Worm (Caenorhabditis elegans): ENCODE data around the gene mbk-1.

Gene mbk-1

DNA sequence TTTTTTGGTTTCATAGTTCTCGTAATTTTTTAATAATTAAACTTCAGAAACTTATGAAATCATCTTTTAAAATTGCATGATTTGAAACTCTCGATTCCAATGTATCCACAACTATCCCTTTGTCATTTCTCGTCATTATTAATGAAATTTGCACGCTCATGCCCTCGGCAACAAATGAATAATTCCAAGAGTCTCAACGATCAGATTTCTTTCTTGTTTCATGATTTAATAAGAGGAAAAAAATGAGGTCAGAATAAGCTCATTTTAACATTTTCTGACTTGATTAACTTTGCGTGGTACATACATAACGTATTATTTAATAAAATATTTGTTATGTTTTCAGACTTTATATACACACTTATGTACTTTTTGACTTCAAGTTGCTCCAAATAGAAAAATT, 14.0 kb upstream of the mbk-1 start:
- TF ChIP-seq ceh-36 (tag; optimal IDR thresholded peaks at IDR 0.05) (no peak), tra-4 (tag; optimal IDR thresholded peaks at IDR 0.05) (no peak), hmg-4 (GFP tag; optimal IDR thresholded peaks at IDR 0.05) (no peak), hmbx-1 (tag; optimal IDR thresholded peaks at IDR 0.05) (no peak), ets-7 (tag; optimal IDR thresholded peaks at IDR 0.05) (no peak), ceh-13 (GFP tag; optimal IDR thresholded peaks at IDR 0.05) (no peak), hnd-1 (tag; optimal IDR thresholded peaks at IDR 0.05) (no peak), scrt-1 (GFP tag; IDR thresholded peaks at IDR 0.05) (no peak), flt-1 (GFP tag; IDR thresholded peaks at IDR 0.05) (no peak), F13C5.2 (tag; optimal IDR thresholded peaks at IDR 0.05) (no peak), aly-1 (tag; optimal IDR thresholded peaks at IDR 0.05) (no peak), B0310.2 (tag; optimal IDR thresholded peaks at IDR 0.05) (no peak), tbx-11 (GFP tag; IDR thresholded peaks at IDR 0.05) (no peak), sea-1 (GFP tag; conservative IDR thresholded peaks at IDR 0.05) (no peak), pes-1 (GFP tag; IDR thresholded peaks at IDR 0.05) (no peak), ama-1 (optimal IDR thresholded peaks at IDR 0.05) (no peak), tbx-37 (GFP tag; conservative IDR thresholded peaks at IDR 0.05) (no peak)

DNA sequence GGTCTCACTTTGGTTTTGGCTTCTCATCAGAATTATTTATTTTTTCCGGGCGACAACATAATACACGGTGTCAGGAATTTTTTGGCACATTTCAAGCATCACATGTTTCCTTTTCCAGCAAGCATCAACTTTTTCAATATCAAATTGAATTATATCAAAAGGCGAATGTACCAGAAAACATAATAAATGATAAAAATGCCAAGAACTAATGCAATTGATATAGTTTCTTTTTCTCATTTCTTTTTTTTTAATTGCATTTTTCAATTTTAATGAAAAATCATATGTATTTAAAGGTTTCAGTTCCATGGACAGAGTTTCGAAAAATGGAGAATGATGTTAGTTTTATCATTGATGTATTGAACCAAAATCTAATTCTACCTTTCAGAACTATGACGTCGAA, 7.2 kb upstream of the mbk-1 start, which contains the start of gene dpf-2:
Gene dpf-2, plus strand, starts transcription at position 301 of the 400 bp plus-strand sequence.
- no peak for TF ChIP-seq B0310.2 (tag; optimal IDR thresholded peaks at IDR 0.05)
- no peak for TF ChIP-seq ceh-13 (GFP tag; optimal IDR thresholded peaks at IDR 0.05)
- TF ChIP-seq sea-1 (GFP tag; conservative IDR thresholded peaks at IDR 0.05): no peak
- TF ChIP-seq hmg-4 (GFP tag; optimal IDR thresholded peaks at IDR 0.05): no peak
- no peak for TF ChIP-seq ets-7 (tag; optimal IDR thresholded peaks at IDR 0.05)
- no peak for TF ChIP-seq tbx-37 (GFP tag; conservative IDR thresholded peaks at IDR 0.05)

ce11 chrX:14828766-14829165, 4.4 kb upstream of the mbk-1 start:
- no peak for TF ChIP-seq ceh-13 (GFP tag; optimal IDR thresholded peaks at IDR 0.05)
- no peak for TF ChIP-seq B0310.2 (tag; optimal IDR thresholded peaks at IDR 0.05)
- no peak for TF ChIP-seq ceh-36 (tag; optimal IDR thresholded peaks at IDR 0.05)
- no peak for TF ChIP-seq ama-1 (optimal IDR thresholded peaks at IDR 0.05)

DNA sequence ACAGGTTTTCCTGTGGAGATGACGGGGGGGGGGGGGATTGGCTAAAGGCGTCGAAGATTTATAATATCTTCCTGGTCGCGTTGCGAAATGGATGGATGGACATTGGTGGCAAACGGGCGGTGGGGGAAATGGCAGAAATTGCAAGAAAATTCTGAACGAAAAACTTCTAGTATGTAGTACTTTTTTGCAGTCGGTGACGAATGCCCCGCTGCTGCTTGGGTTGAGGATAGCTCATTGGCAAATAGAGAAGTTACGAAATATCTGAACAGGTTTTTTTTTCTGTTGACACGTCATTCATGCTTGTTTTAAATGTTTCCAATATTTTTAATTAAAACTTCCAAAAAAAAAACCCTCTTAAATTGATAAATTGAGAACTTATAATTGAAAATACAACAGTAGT, 4.8 kb downstream of the mbk-1 start:
- TF ChIP-seq ets-7 (tag; optimal IDR thresholded peaks at IDR 0.05): no peak

- no peak for TF ChIP-seq ama-1 (optimal IDR thresholded peaks at IDR 0.05)
- TF ChIP-seq hmbx-1 (tag; optimal IDR thresholded peaks at IDR 0.05): no peak
- TF ChIP-seq ceh-13 (GFP tag; optimal IDR thresholded peaks at IDR 0.05): peak; percentile 41
- peak; percentile 18 for TF ChIP-seq ceh-36 (tag; optimal IDR thresholded peaks at IDR 0.05)
- 0 out of 2 replicates have a peak, but pooled peaks have one; percentile 24 for TF ChIP-seq flt-1 (GFP tag; IDR thresholded peaks at IDR 0.05)
- peak; percentile 87 for TF ChIP-seq hmg-4 (GFP tag; optimal IDR thresholded peaks at IDR 0.05)
- peak; percentile 59 for TF ChIP-seq ets-7 (tag; optimal IDR thresholded peaks at IDR 0.05)
- TF ChIP-seq B0310.2 (tag; optimal IDR thresholded peaks at IDR 0.05): peak; percentile 46
- TF ChIP-seq hnd-1 (tag; optimal IDR thresholded peaks at IDR 0.05): no peak
- TF ChIP-seq tbx-11 (GFP tag; IDR thresholded peaks at IDR 0.05): no peak
- TF ChIP-seq tbx-37 (GFP tag; conservative IDR thresholded peaks at IDR 0.05): 0 out of 2 replicates have a peak, but pooled peaks have one; percentile 16
- 0 out of 2 replicates have a peak, but pooled peaks have one; percentile 57 for TF ChIP-seq sea-1 (GFP tag; conservative IDR thresholded peaks at IDR 0.05)
- no peak for TF ChIP-seq tra-4 (tag; optimal IDR thresholded peaks at IDR 0.05)
- peak; percentile 39 for TF ChIP-seq pes-1 (GFP tag; IDR thresholded peaks at IDR 0.05)
- peak; percentile 78 for TF ChIP-seq F13C5.2 (tag; optimal IDR thresholded peaks at IDR 0.05)
- TF ChIP-seq aly-1 (tag; optimal IDR thresholded peaks at IDR 0.05): peak; percentile 42
- no peak for TF ChIP-seq scrt-1 (GFP tag; IDR thresholded peaks at IDR 0.05)
These were observed 5.7 kb downstream of the mbk-1 start, which contains the start of gene epn-1 for ce11 chrX:14818464-14819259. epn-1 (minus strand) TSS chrX:14818514.

ce11 chrX:14816717-14817116, 7.6 kb downstream of the mbk-1 start:
- no peak for TF ChIP-seq hmg-4 (GFP tag; optimal IDR thresholded peaks at IDR 0.05)

- TF ChIP-seq tra-4 (tag; optimal IDR thresholded peaks at IDR 0.05) (no peak), sea-1 (GFP tag; conservative IDR thresholded peaks at IDR 0.05) (no peak), pes-1 (GFP tag; IDR thresholded peaks at IDR 0.05) (no peak), F13C5.2 (tag; optimal IDR thresholded peaks at IDR 0.05) (no peak), tbx-37 (GFP tag; conservative IDR thresholded peaks at IDR 0.05) (no peak), ceh-13 (GFP tag; optimal IDR thresholded peaks at IDR 0.05) (no peak), hmg-4 (GFP tag; optimal IDR thresholded peaks at IDR 0.05) (no peak), flt-1 (GFP tag; IDR thresholded peaks at IDR 0.05) (no peak), ama-1 (optimal IDR thresholded peaks at IDR 0.05) (no peak), scrt-1 (GFP tag; IDR thresholded peaks at IDR 0.05) (no peak), aly-1 (tag; optimal IDR thresholded peaks at IDR 0.05) (no peak), hmbx-1 (tag; optimal IDR thresholded peaks at IDR 0.05) (no peak), ets-7 (tag; optimal IDR thresholded peaks at IDR 0.05) (no peak), tbx-11 (GFP tag; IDR thresholded peaks at IDR 0.05) (no peak), ceh-36 (tag; optimal IDR thresholded peaks at IDR 0.05) (no peak)
These were observed 8.9 kb downstream of the mbk-1 start for ce11 chrX:14815412-14815811.

DNA sequence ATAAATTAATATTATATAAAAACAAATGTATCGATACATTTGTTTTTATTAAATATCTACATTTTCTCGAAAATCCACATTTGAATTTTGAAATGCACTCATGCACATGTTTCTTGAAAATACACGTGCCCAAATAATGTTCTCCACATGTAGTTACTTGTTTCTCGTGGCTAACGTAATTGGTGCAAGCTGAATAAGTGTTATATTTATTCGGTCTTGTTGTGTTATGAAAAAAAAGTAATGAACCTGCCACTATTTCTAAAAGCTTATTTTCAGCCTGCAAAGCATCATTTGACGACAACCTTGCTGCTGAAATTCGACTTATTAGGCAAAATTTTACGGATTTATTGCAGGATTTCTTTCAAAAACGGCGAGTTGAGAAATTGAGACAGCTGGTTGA, 10.9 kb downstream of the mbk-1 start:
- peak; percentile 37 for TF ChIP-seq F13C5.2 (tag; optimal IDR thresholded peaks at IDR 0.05)
- no peak for TF ChIP-seq ceh-13 (GFP tag; optimal IDR thresholded peaks at IDR 0.05)
- TF ChIP-seq ama-1 (optimal IDR thresholded peaks at IDR 0.05): no peak
- TF ChIP-seq tbx-37 (GFP tag; conservative IDR thresholded peaks at IDR 0.05): no peak
- no peak for TF ChIP-seq flt-1 (GFP tag; IDR thresholded peaks at IDR 0.05)
- TF ChIP-seq B0310.2 (tag; optimal IDR thresholded peaks at IDR 0.05): no peak

Data from whole organism, early embryonic.